Worm (Caenorhabditis elegans) whole organism, L1 larva: ENCODE data around the gene ndg-4.

Experiments used
- C16A3.4 ChIP-seq: fragments of 150-350 bp; optimal IDR thresholded peaks from 2 replicates; lab custom pipeline; 2014; ENCODE audit warnings: missing biosample characterization, missing genetic modification characterization
- F16B12.6 ChIP-seq: fragments of 150-350 bp; optimal IDR thresholded peaks from 2 replicates; lab custom pipeline; 2014; ENCODE audit warnings: missing biosample characterization, missing genetic modification characterization
- Y116A8C.19 ChIP-seq: sonication (generic microtip); optimal IDR thresholded peaks from 2 replicates; lab custom pipeline; 2016; ENCODE audit warnings: missing compliant biosample characterization, missing genetic modification characterization, borderline replicate concordance
- alr-1 ChIP-seq: fragments of 200-800 bp; sonication (Bioruptor generic); optimal IDR thresholded peaks from 2 replicates; lab custom pipeline; 2018; ENCODE audit warnings: borderline replicate concordance, mild to moderate bottlenecking, missing genetic modification characterization, missing compliant biosample characterization
- blmp-1 ChIP-seq: fragments of 150-350 bp; optimal IDR thresholded peaks from 2 replicates; lab custom pipeline; 2014; ENCODE audit warnings: missing biosample characterization, missing genetic modification characterization
- ceh-63 ChIP-seq: fragments of 200-800 bp; sonication (Bioruptor generic); optimal IDR thresholded peaks from 2 replicates; lab custom pipeline; 2018; ENCODE audit warnings: mild to moderate bottlenecking, missing genetic modification characterization, missing compliant biosample characterization
- ceh-82 ChIP-seq, 3 experiments: fragments of 150-350 bp in 1 of 3; sonication (generic microtip) in 2 of 3; optimal IDR thresholded peaks; 2 replicates each; lab custom pipeline; 2014 to 2017; ENCODE audit warnings: missing biosample characterization in 3 of 3, missing genetic modification characterization in 3 of 3
- ceh-88 ChIP-seq: fragments of 200-800 bp; sonication (Bioruptor generic); IDR thresholded peaks from 2 replicates; pipeline ENCODE4 v1.3.6; 2022; ENCODE audit warnings: missing genetic modification characterization, missing compliant biosample characterization
- ces-1 ChIP-seq: fragments of 150-350 bp; optimal IDR thresholded peaks from 2 replicates; lab custom pipeline; 2014; ENCODE audit warnings: missing biosample characterization, missing genetic modification reagents, missing genetic modification characterization
- dsc-1 ChIP-seq: sonication (generic microtip); optimal IDR thresholded peaks from 2 replicates; lab custom pipeline; 2016; ENCODE audit warnings: mild to moderate bottlenecking, missing genetic modification characterization, missing compliant biosample characterization
- efl-1 ChIP-seq, 4 experiments: fragments of 150-350 bp; optimal IDR thresholded peaks in 3 of 4; peaks in 1 of 4; 1 replicate in 1 of 4; 2 replicates in 3 of 4; lab custom pipeline; 2014; ENCODE audit warnings: missing biosample characterization in 2 of 4, missing genetic modification characterization in 2 of 4, missing genetic modification reagents in 2 of 4
- efl-3 ChIP-seq: fragments of 200-800 bp; sonication (Bioruptor generic); optimal IDR thresholded peaks from 2 replicates; lab custom pipeline; 2018; ENCODE audit warnings: mild to moderate bottlenecking, missing genetic modification characterization, missing compliant biosample characterization
- egl-13 ChIP-seq: sonication (generic microtip); optimal IDR thresholded peaks from 2 replicates; lab custom pipeline; 2016; ENCODE audit warnings: missing genotype, missing genetic modification reagents, missing genetic modification characterization, missing compliant biosample characterization
- elt-3 ChIP-seq, 6 experiments: fragments of 150-350 bp in 1 of 6; sonication (generic microtip); optimal IDR thresholded peaks; 2 replicates each; lab custom pipeline; 2017 to 2018; ENCODE audit warnings: missing biosample characterization in 6 of 6, missing genetic modification characterization in 6 of 6, inconsistent platforms in 1 of 6
- fkh-4 ChIP-seq: sonication (generic microtip); optimal IDR thresholded peaks from 2 replicates; lab custom pipeline; 2016; ENCODE audit warnings: missing compliant biosample characterization, missing genetic modification characterization, borderline replicate concordance
- fkh-8 ChIP-seq: sonication (generic microtip); optimal IDR thresholded peaks from 2 replicates; lab custom pipeline; 2016; ENCODE audit warnings: mild to moderate bottlenecking, missing genetic modification characterization, missing compliant biosample characterization
- fos-1 ChIP-seq: fragments of 150-350 bp; optimal IDR thresholded peaks from 2 replicates; lab custom pipeline; 2014; ENCODE audit warnings: missing biosample characterization, missing genetic modification characterization
- hlh-17 ChIP-seq: fragments of 200-800 bp; sonication (Bioruptor generic); optimal IDR thresholded peaks from 2 replicates; lab custom pipeline; 2018; ENCODE audit warnings: missing genetic modification characterization, mild to moderate bottlenecking, missing compliant biosample characterization, moderate library complexity, borderline replicate concordance
- irx-1 ChIP-seq: sonication (generic microtip); optimal IDR thresholded peaks from 2 replicates; lab custom pipeline; 2016; ENCODE audit warnings: missing genetic modification characterization, missing compliant biosample characterization
- lin-13 ChIP-seq: fragments of 150-350 bp; optimal IDR thresholded peaks from 2 replicates; lab custom pipeline; 2014; ENCODE audit warnings: missing biosample characterization, missing genetic modification reagents, missing genetic modification characterization
- lin-14 ChIP-seq: fragments of 200-800 bp; sonication (Bioruptor generic); optimal IDR thresholded peaks from 2 replicates; lab custom pipeline; 2018; ENCODE audit warnings: mild to moderate bottlenecking, missing genetic modification characterization, moderate library complexity, missing compliant biosample characterization
- lin-35 ChIP-seq, 2 experiments: fragments of 150-350 bp; optimal IDR thresholded peaks; 2 replicates each; lab custom pipeline; 2014; ENCODE audit warnings: missing biosample characterization in 2 of 2, missing genetic modification characterization in 2 of 2, missing genetic modification reagents in 2 of 2
- lir-3 ChIP-seq: sonication (generic microtip); optimal IDR thresholded peaks from 2 replicates; lab custom pipeline; 2016; ENCODE audit warnings: mild to moderate bottlenecking, missing genetic modification characterization, moderate library complexity, missing compliant biosample characterization; ENCODE audit not compliant: poor library complexity
- mdl-1 ChIP-seq, 2 experiments: fragments of 150-350 bp; optimal IDR thresholded peaks; 2 replicates each; lab custom pipeline; 2014 to 2017; ENCODE audit warnings: missing biosample characterization in 2 of 2, missing genetic modification characterization in 2 of 2, inconsistent platforms in 1 of 2
- mef-2 ChIP-seq: fragments of 150-350 bp; optimal IDR thresholded peaks from 2 replicates; lab custom pipeline; 2014; ENCODE audit warnings: missing biosample characterization, missing genetic modification characterization
- mep-1 ChIP-seq: fragments of 150-350 bp; optimal IDR thresholded peaks from 2 replicates; lab custom pipeline; 2014; ENCODE audit warnings: missing biosample characterization, missing genetic modification characterization
- nhr-12 ChIP-seq: sonication (generic microtip); optimal IDR thresholded peaks from 2 replicates; lab custom pipeline; 2017; ENCODE audit warnings: missing biosample characterization, missing genetic modification characterization
- nhr-19 ChIP-seq: fragments of 200-800 bp; sonication (Bioruptor generic); conservative IDR thresholded peaks from 2 replicates; pipeline ENCODE4 v1.3.6; 2022; ENCODE audit warnings: missing genetic modification characterization, missing compliant biosample characterization
- nhr-237 ChIP-seq: fragments of 150-350 bp; optimal IDR thresholded peaks from 2 replicates; lab custom pipeline; 2014; ENCODE audit warnings: missing biosample characterization, missing genetic modification characterization
- nhr-28 ChIP-seq: fragments of 150-350 bp; optimal IDR thresholded peaks from 2 replicates; lab custom pipeline; 2014; ENCODE audit warnings: missing biosample characterization, missing genetic modification characterization
- nhr-47 ChIP-seq: sonication (generic microtip); optimal IDR thresholded peaks from 2 replicates; lab custom pipeline; 2016; ENCODE audit warnings: mild to moderate bottlenecking, missing genetic modification characterization, moderate library complexity, missing compliant biosample characterization
- nhr-71 ChIP-seq: sonication (generic microtip); optimal IDR thresholded peaks from 2 replicates; lab custom pipeline; 2016; ENCODE audit warnings: mild to moderate bottlenecking, missing genetic modification characterization, moderate library complexity, missing compliant biosample characterization
- nhr-77 ChIP-seq: fragments of 150-350 bp; optimal IDR thresholded peaks from 2 replicates; lab custom pipeline; 2014; ENCODE audit warnings: missing biosample characterization, missing genetic modification characterization
- pag-3 ChIP-seq: sonication (generic microtip); optimal IDR thresholded peaks from 2 replicates; lab custom pipeline; 2017; ENCODE audit warnings: missing genetic modification characterization, mild to moderate bottlenecking, missing compliant biosample characterization, antibody characterized with exemption, borderline replicate concordance; ENCODE audit not compliant: insufficient read depth
- pax-3 ChIP-seq: fragments of 200-800 bp; sonication (Bioruptor generic); optimal IDR thresholded peaks from 2 replicates; lab custom pipeline; 2018; ENCODE audit warnings: mild to moderate bottlenecking, missing genetic modification characterization, moderate library complexity, missing compliant biosample characterization
- rnt-1 ChIP-seq: sonication (generic microtip); optimal IDR thresholded peaks from 2 replicates; lab custom pipeline; 2016; ENCODE audit warnings: mild to moderate bottlenecking, missing genetic modification characterization, moderate library complexity, missing compliant biosample characterization
- snu-23 ChIP-seq: sonication (generic microtip); optimal IDR thresholded peaks from 2 replicates; lab custom pipeline; 2016; ENCODE audit warnings: missing genetic modification characterization, missing compliant biosample characterization
- sox-4 ChIP-seq: sonication (generic microtip); optimal IDR thresholded peaks from 2 replicates; lab custom pipeline; 2016; ENCODE audit warnings: missing genetic modification characterization, missing compliant biosample characterization
- swsn-7 ChIP-seq: sonication (generic microtip); optimal IDR thresholded peaks from 2 replicates; lab custom pipeline; 2016; ENCODE audit warnings: missing genetic modification characterization, missing compliant biosample characterization
- tbx-2 ChIP-seq: sonication (generic microtip); optimal IDR thresholded peaks from 2 replicates; lab custom pipeline; 2016; ENCODE audit warnings: missing genetic modification characterization, missing compliant biosample characterization
- tlp-1 ChIP-seq: fragments of 150-350 bp; optimal IDR thresholded peaks from 2 replicates; lab custom pipeline; 2014; ENCODE audit warnings: missing biosample characterization, missing genetic modification characterization
- unc-30 ChIP-seq: sonication (generic microtip); optimal IDR thresholded peaks from 2 replicates; lab custom pipeline; 2017; ENCODE audit warnings: missing biosample characterization, missing genetic modification characterization
- unc-98 ChIP-seq: fragments of 200-800 bp; sonication (Bioruptor generic); IDR thresholded peaks from 2 replicates; pipeline ENCODE4 v1.3.6; 2022; ENCODE audit warnings: missing genetic modification characterization, missing compliant biosample characterization
- zag-1 ChIP-seq: fragments of 150-350 bp; optimal IDR thresholded peaks from 2 replicates; lab custom pipeline; 2014; ENCODE audit warnings: missing biosample characterization, missing genetic modification characterization
- ztf-11 ChIP-seq, 2 experiments: sonication (generic microtip); optimal IDR thresholded peaks; 2 replicates each; lab custom pipeline; 2016 to 2017; ENCODE audit warnings: missing genetic modification characterization in 2 of 2, missing biosample characterization in 1 of 2, missing compliant biosample characterization in 1 of 2
- ztf-4 ChIP-seq: fragments of 150-350 bp; optimal IDR thresholded peaks from 2 replicates; lab custom pipeline; 2014; ENCODE audit warnings: missing biosample characterization, missing genetic modification characterization

ndg-4 gene

ce11 chrIII:4468812-4469211 is 1.6 kb upstream of the ndg-4 start, which contains the start of gene mstr-2:
Gene mstr-2, plus strand, starts transcription at chrIII:4469112.
- TF ChIP-seq ztf-11 (tag; optimal IDR thresholded peaks at IDR 0.05; lab: Kevin White, UChicago), result no peak
- no peak for TF ChIP-seq unc-30 (tag; lab: Kevin White, UChicago)
- no peak for TF ChIP-seq nhr-12 (tag; lab: Kevin White, UChicago)
- no peak for TF ChIP-seq snu-23 (GFP tag; lab: Kevin White, UChicago)
- TF ChIP-seq irx-1 (tag; lab: Kevin White, UChicago), result no peak
- TF ChIP-seq ceh-63 (GFP tag; lab: Kevin White, UChicago), result no peak
- TF ChIP-seq lin-35 (GFP tag; optimal IDR thresholded peaks at IDR 0.05; lab: Kevin White, UChicago), result no peak
- TF ChIP-seq fkh-4 (tag; lab: Kevin White, UChicago), result no peak
- TF ChIP-seq nhr-19, result no peak
- TF ChIP-seq rnt-1 (tag; lab: Kevin White, UChicago), result no peak
- TF ChIP-seq nhr-237 (tag; lab: Kevin White, UChicago), result no peak
- no peak for TF ChIP-seq Y116A8C.19 (tag; lab: Kevin White, UChicago)
- no peak for TF ChIP-seq pag-3 (tag; lab: Kevin White, UChicago)

ce11 chrIII:4468390-4468789 is 1.2 kb upstream of the ndg-4 start:
- no peak for TF ChIP-seq swsn-7 (tag; lab: Kevin White, UChicago)
- no peak for TF ChIP-seq elt-3 (tag; optimal IDR thresholded peaks at IDR 0.05; lab: Kevin White, UChicago)
- TF ChIP-seq rnt-1 (tag; lab: Kevin White, UChicago), result no peak
- no peak for TF ChIP-seq ceh-88 (GFP tag; lab: Robert Waterston, UW)
- no peak for TF ChIP-seq ceh-82 (tag; optimal IDR thresholded peaks at IDR 0.05; lab: Kevin White, UChicago)
- no peak for TF ChIP-seq nhr-71
- no peak for TF ChIP-seq tbx-2 (tag; lab: Kevin White, UChicago)
- TF ChIP-seq lin-13 (GFP tag; lab: Kevin White, UChicago), result no peak
- no peak for TF ChIP-seq lir-3 (tag; lab: Kevin White, UChicago)
- no peak for TF ChIP-seq nhr-12 (tag; lab: Kevin White, UChicago)
- TF ChIP-seq dsc-1, result no peak
- no peak for TF ChIP-seq nhr-77
- TF ChIP-seq unc-98, result no peak
- no peak for TF ChIP-seq ztf-4 (tag; lab: Kevin White, UChicago)
- TF ChIP-seq mef-2 (tag; lab: Kevin White, UChicago), result no peak
- TF ChIP-seq fkh-8 (tag; lab: Kevin White, UChicago), result no peak
- TF ChIP-seq ceh-63 (GFP tag; lab: Kevin White, UChicago), result no peak
- TF ChIP-seq sox-4 (tag; lab: Kevin White, UChicago), result no peak
- no peak for TF ChIP-seq fos-1 (tag; lab: Kevin White, UChicago)
- TF ChIP-seq ces-1 (GFP tag; lab: Kevin White, UChicago), result no peak

ce11 chrIII:4461337-4461736 is 5.8 kb downstream of the ndg-4 start:
- no peak for TF ChIP-seq lir-3 (tag; lab: Kevin White, UChicago)

- no peak for TF ChIP-seq blmp-1 (tag; lab: Kevin White, UChicago)
- TF ChIP-seq egl-13 (tag; lab: Kevin White, UChicago), result peak; percentile 0
- TF ChIP-seq efl-1 (optimal IDR thresholded peaks at IDR 0.05; lab: Kevin White, UChicago), result no peak
- no peak for TF ChIP-seq efl-1 (GFP tag; optimal IDR thresholded peaks at IDR 0.05 in 1 of 2; lab: Kevin White, UChicago)
- TF ChIP-seq elt-3 (tag; optimal IDR thresholded peaks at IDR 0.05; lab: Kevin White, UChicago), result no peak
- no peak for TF ChIP-seq ztf-4 (tag; lab: Kevin White, UChicago)
- TF ChIP-seq lin-14 (GFP tag; lab: Kevin White, UChicago), result peak; percentile 63
- TF ChIP-seq pax-3 (tag; lab: Kevin White, UChicago), result no peak
- no peak for TF ChIP-seq C16A3.4 (tag; lab: Kevin White, UChicago)
- TF ChIP-seq zag-1 (tag; lab: Kevin White, UChicago), result no peak
- TF ChIP-seq mdl-1 (tag; optimal IDR thresholded peaks at IDR 0.05; lab: Kevin White, UChicago), result no peak
- TF ChIP-seq nhr-47 (tag; lab: Kevin White, UChicago), result no peak
- TF ChIP-seq ceh-82 (tag; optimal IDR thresholded peaks at IDR 0.05; lab: Kevin White, UChicago), result peak in 1 of 3 experiments; percentile 3
- TF ChIP-seq efl-3 (GFP tag; lab: Kevin White, UChicago), result no peak
- no peak for TF ChIP-seq mep-1 (tag; lab: Kevin White, UChicago)
- TF ChIP-seq ces-1 (GFP tag; lab: Kevin White, UChicago), result no peak
- TF ChIP-seq nhr-237 (tag; lab: Kevin White, UChicago), result no peak
- no peak for TF ChIP-seq nhr-71
- no peak for TF ChIP-seq alr-1 (tag; lab: Kevin White, UChicago)
- no peak for TF ChIP-seq tbx-2 (tag; lab: Kevin White, UChicago)
- no peak for TF ChIP-seq hlh-17 (GFP tag; lab: Kevin White, UChicago)
- TF ChIP-seq nhr-28 (tag; lab: Kevin White, UChicago), result no peak
- no peak for TF ChIP-seq tlp-1 (tag; lab: Kevin White, UChicago)
- no peak for TF ChIP-seq F16B12.6 (tag; lab: Kevin White, UChicago)
Measured at ce11 chrIII:4460242-4460641, 6.9 kb downstream of the ndg-4 start.
